Fruit fly (Drosophila melanogaster): ENCODE results near the gene Rrp1.

Gene Rrp1

DNA sequence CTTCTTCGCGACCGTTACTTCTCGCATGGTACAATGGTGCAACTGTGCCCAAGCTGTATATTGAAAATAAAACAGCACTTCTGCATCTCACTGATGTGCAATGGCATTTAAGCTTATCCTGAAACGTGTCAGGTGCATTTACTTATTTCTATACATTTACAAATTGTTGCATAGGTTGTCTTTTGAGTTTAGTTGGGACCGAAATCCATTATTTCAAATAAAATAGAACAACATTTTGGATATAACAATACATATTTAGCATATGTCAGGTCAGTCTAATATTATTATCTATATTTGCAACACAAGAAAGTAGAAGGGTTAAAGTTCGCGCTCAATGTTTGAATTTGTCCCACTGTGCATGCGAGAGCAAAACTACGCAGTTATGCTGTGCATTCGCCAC is 15.9 kb downstream of the Rrp1 start (continued):
- TF ChIP-seq CG1621 (tag; optimal IDR thresholded peaks at IDR 0.05) = peak; percentile 38
- TF ChIP-seq eg (GFP tag; IDR thresholded peaks at IDR 0.05) = 0 out of 3 replicates have a peak, but pooled peaks have one; percentile 45
- peak; percentile 1 for TF ChIP-seq CG16779 (tag; optimal IDR thresholded peaks at IDR 0.05)
- TF ChIP-seq Eip93F (GFP tag; optimal IDR thresholded peaks at IDR 0.05) = no peak
- TF ChIP-seq CG6792 (GFP tag; optimal IDR thresholded peaks at IDR 0.05) = no peak
- TF ChIP-seq Hr39 (GFP tag; optimal IDR thresholded peaks at IDR 0.05) = peak; percentile 30
- TF ChIP-seq Ets96B (tag; optimal IDR thresholded peaks at IDR 0.05) = peak; percentile 68
- no peak for TF ChIP-seq CG8319 (GFP tag; optimal IDR thresholded peaks at IDR 0.05)
- no peak for TF ChIP-seq Smox (GFP tag; optimal IDR thresholded peaks at IDR 0.05)
- TF ChIP-seq Eip75B (GFP tag; optimal IDR thresholded peaks at IDR 0.05) = peak; percentile 67
- peak; percentile 19 for TF ChIP-seq CG9139 (GFP tag; optimal IDR thresholded peaks at IDR 0.05)
- peak in 1 of 2 experiments; percentile 20 for TF ChIP-seq salr (GFP tag; optimal IDR thresholded peaks at IDR 0.05)
- no peak for TF ChIP-seq fd85E (GFP tag; optimal IDR thresholded peaks at IDR 0.05)
- peak; percentile 83 for TF ChIP-seq CG32006 (GFP tag; optimal IDR thresholded peaks at IDR 0.05)
- TF ChIP-seq Met (GFP tag; optimal IDR thresholded peaks at IDR 0.05) = peak; percentile 28
- peak; percentile 51 for TF ChIP-seq CG6808 (GFP tag; optimal IDR thresholded peaks at IDR 0.05)
- peak; percentile 57 for TF ChIP-seq acj6 (GFP tag; optimal IDR thresholded peaks at IDR 0.05)
- TF ChIP-seq CG11902 (GFP tag; optimal IDR thresholded peaks at IDR 0.05) = no peak
- peak; percentile 58 for TF ChIP-seq CG10631 (GFP tag; optimal IDR thresholded peaks at IDR 0.05)
- peak; percentile 54; the same call in 2 of the 3 replicates for TF ChIP-seq CG8119 (GFP tag; IDR thresholded peaks at IDR 0.05)
- no peak; the same call in 2 of the 3 replicates for TF ChIP-seq CG6163 (GFP tag; IDR thresholded peaks at IDR 0.05)
- no peak for TF ChIP-seq CG11294 (GFP tag; IDR thresholded peaks at IDR 0.05)
- 0 out of 2 replicates have a peak, but pooled peaks have one; percentile 38 for TF ChIP-seq CG15336 (GFP tag; IDR thresholded peaks at IDR 0.05)
- TF ChIP-seq fkh (GFP tag; optimal IDR thresholded peaks at IDR 0.05) = no peak
- peak; percentile 18 for TF ChIP-seq Lpt (GFP tag; optimal IDR thresholded peaks at IDR 0.05)
- TF ChIP-seq esn (GFP tag; optimal IDR thresholded peaks at IDR 0.05) = no peak
- peak; percentile 9 for TF ChIP-seq CG34406 (GFP tag; optimal IDR thresholded peaks at IDR 0.05)
- TF ChIP-seq CG6854 (GFP tag; optimal IDR thresholded peaks at IDR 0.05) = no peak

DNA sequence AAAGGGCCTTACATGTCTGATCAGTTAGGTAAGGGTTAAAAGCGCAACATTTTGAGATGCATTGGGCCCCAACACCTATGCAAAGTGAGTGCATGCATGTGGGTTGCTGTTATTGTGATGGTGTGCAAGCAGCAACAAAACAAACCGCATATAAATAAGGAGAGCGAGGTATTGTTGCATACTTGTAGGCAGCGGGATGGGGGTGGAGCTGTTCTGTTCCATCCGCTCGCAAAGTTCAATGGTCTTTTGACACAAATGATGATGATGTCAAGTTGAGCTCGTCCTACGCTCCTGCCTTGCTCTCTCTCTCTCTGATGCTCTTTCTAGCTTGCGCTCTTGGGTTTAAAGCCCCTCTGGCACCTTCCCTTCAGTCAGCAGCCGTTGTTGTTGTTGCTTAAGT is 16.6 kb downstream of the Rrp1 start:
- TF ChIP-seq esn (GFP tag; optimal IDR thresholded peaks at IDR 0.05) = no peak
- no peak for TF ChIP-seq vri (GFP tag; optimal IDR thresholded peaks at IDR 0.05)
- no peak for TF ChIP-seq CG34406 (GFP tag; optimal IDR thresholded peaks at IDR 0.05)
- no peak for TF ChIP-seq Blimp-1 (GFP tag; optimal IDR thresholded peaks at IDR 0.05)
- TF ChIP-seq Smox (GFP tag; optimal IDR thresholded peaks at IDR 0.05) = no peak
- TF ChIP-seq CG11902 (GFP tag; optimal IDR thresholded peaks at IDR 0.05) = no peak
- TF ChIP-seq achi (GFP tag; optimal IDR thresholded peaks at IDR 0.05) = no peak
- no peak for TF ChIP-seq dsx (GFP tag; optimal IDR thresholded peaks at IDR 0.05; ENCODE audit: poor library complexity, severe bottlenecking)
- TF ChIP-seq Eip93F (GFP tag; optimal IDR thresholded peaks at IDR 0.05) = no peak

DNA sequence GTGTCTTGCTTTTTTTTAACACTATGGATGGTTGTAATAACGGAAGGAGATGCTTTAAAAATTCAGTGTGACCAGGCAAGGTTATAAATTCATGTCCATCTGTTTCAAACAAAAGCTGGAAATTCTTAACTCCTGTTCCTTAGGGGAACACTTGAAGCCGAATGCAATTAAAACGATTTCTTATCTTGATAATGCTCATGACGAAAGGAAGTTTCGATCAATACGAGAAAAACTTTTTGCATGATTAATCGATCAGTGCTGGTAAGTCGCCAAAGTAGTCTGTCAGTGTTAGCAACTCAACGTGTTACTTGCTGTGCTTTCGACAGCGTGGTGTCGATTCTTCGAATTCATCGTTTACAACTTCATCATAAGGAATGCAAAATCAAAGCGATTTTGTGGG is 17.8 kb downstream of the Rrp1 start, which contains the start of gene Rbp9:
TSS of gene Rbp9 (plus strand) at position 291 of the 400 bp plus-strand sequence.
- TF ChIP-seq esn (GFP tag; optimal IDR thresholded peaks at IDR 0.05) (no peak), Gug (GFP tag; IDR thresholded peaks at IDR 0.05) (no peak), Ets96B (tag; optimal IDR thresholded peaks at IDR 0.05) (no peak), CG10631 (GFP tag; optimal IDR thresholded peaks at IDR 0.05) (no peak), CG32006 (GFP tag; optimal IDR thresholded peaks at IDR 0.05) (no peak), CG8119 (GFP tag; IDR thresholded peaks at IDR 0.05) (no peak)

DNA sequence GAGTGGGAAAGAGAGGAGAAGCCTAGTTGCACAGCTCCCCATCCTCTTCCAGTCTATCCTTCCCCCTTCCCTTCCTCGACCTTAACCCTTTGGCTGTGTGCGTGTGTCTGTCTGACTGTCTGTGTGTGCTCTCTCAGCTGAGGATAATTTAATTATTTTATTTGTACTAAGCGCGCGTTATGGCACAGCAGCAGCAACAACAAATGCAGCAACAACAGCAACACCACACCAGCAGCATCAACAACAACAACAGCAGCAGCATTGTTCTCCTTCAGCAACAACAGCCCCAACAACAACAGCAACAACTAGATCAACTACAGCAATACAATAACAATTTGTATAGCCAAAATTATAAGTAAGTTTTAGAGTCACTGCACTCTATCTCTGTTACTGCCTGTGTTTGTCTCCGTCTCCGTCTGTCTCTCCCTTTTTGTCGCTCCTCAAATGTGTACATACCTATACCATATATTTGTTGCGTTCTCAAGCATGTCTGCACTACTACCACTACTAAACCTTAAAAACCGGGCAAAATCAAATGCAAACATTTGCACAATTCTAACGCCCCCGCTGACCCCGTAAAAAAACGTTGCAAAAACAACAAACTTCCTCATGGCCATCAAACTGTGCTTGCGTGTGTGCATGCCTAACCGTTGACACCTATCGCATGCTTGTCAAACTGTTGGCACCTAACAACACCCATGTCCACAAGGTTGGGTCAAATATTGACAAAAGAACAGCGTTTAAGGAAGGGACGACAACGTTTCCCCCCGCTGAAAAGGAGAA is 26.7 kb downstream of the Rrp1 start:
- TF ChIP-seq ss (GFP tag; optimal IDR thresholded peaks at IDR 0.05) = no peak
- TF ChIP-seq fkh (GFP tag; optimal IDR thresholded peaks at IDR 0.05) = peak; percentile 52
- TF ChIP-seq svp (GFP tag) = peak; percentile 74

Data from whole organism, prepupa.